Fruit fly (Drosophila melanogaster) whole organism, embryonic: ENCODE data around the gene Ir25a.
A peak's percentile ranks its signal among the peaks of the same experiment; 100 is the strongest.

ENCODE experiments used
- Antp ChIP-seq: fragments of 200-800 bp; sonication (Bioruptor generic); optimal IDR thresholded peaks from 3 replicates; lab custom pipeline; 2016; ENCODE audit warnings: missing biosample characterization, missing genetic modification characterization
- Awh ChIP-seq: fragments of 200-800 bp; sonication (Bioruptor generic); IDR thresholded peaks from 2 replicates; pipeline ENCODE4, ENCODE4 v1.3.6; 2022; ENCODE audit warnings: missing biosample characterization, missing genetic modification characterization
- CG11247 ChIP-seq: fragments of 200-800 bp; sonication (Bioruptor generic); IDR thresholded peaks from 2 replicates; pipeline ENCODE4 v1.3.6; 2022; ENCODE audit warnings: missing biosample characterization, missing genetic modification characterization
- CG11696 ChIP-seq: fragments of 200-800 bp; sonication (Bioruptor generic); IDR thresholded peaks from 2 replicates; pipeline ENCODE4 v1.3.6; 2022; ENCODE audit warnings: missing biosample characterization, missing genetic modification characterization
- CG11723 ChIP-seq: fragments of 200-800 bp; sonication (Bioruptor generic); optimal IDR thresholded peaks from 2 replicates; lab custom pipeline; 2017; ENCODE audit warnings: missing biosample characterization, mild to moderate bottlenecking, missing genetic modification characterization
- CG1233 ChIP-seq: fragments of 200-800 bp; sonication (Bioruptor generic); optimal IDR thresholded peaks from 4 replicates; lab custom pipeline; 2018; ENCODE audit warnings: missing biosample characterization, mild to moderate bottlenecking, missing genetic modification characterization
- CG12769 ChIP-seq: fragments of 200-800 bp; sonication (Bioruptor generic); optimal IDR thresholded peaks from 2 replicates; lab custom pipeline; 2019; ENCODE audit warnings: missing biosample characterization, mild to moderate bottlenecking, missing genetic modification characterization, moderate library complexity
- CG14667 ChIP-seq: fragments of 200-800 bp; sonication (Bioruptor generic); IDR thresholded peaks from 2 replicates; pipeline ENCODE4 v1.3.6; 2022; ENCODE audit warnings: missing biosample characterization, missing genetic modification characterization
- CG17186 ChIP-seq: fragments of 200-800 bp; sonication (Bioruptor generic); optimal IDR thresholded peaks from 3 replicates; lab custom pipeline; 2017; ENCODE audit warnings: missing biosample characterization, missing genetic modification reagents, missing genetic modification characterization
- CG17568 ChIP-seq: fragments of 200-800 bp; sonication (Bioruptor generic); optimal IDR thresholded peaks from 2 replicates; lab custom pipeline; 2018; ENCODE audit warnings: missing biosample characterization, mild to moderate bottlenecking, missing genetic modification characterization, moderate library complexity
- CG2889 ChIP-seq: fragments of 200-800 bp; sonication (Bioruptor generic); IDR thresholded peaks from 3 replicates; pipeline ENCODE4 v1.3.6; 2022; ENCODE audit warnings: missing biosample characterization, missing genetic modification characterization
- CG30431 ChIP-seq: fragments of 200-800 bp; sonication (Bioruptor generic); optimal IDR thresholded peaks from 2 replicates; lab custom pipeline; 2017; ENCODE audit warnings: missing biosample characterization, missing genetic modification characterization
- CG31224 ChIP-seq: fragments of 200-800 bp; sonication (Bioruptor generic); IDR thresholded peaks from 2 replicates; pipeline ENCODE4 v1.3.6; 2022; ENCODE audit warnings: missing biosample characterization, missing genetic modification characterization
- CG31388 ChIP-seq: fragments of 200-800 bp; sonication (Bioruptor generic); optimal IDR thresholded peaks from 2 replicates; lab custom pipeline; 2016; ENCODE audit warnings: missing biosample characterization, missing genetic modification characterization
- CG4820 ChIP-seq: fragments of 200-800 bp; sonication (Bioruptor generic); optimal IDR thresholded peaks from 3 replicates; lab custom pipeline; 2016; ENCODE audit warnings: missing biosample characterization, missing genetic modification characterization
- CG6254 ChIP-seq: fragments of 200-800 bp; sonication (Bioruptor generic); optimal IDR thresholded peaks from 3 replicates; lab custom pipeline; 2017; ENCODE audit warnings: mild to moderate bottlenecking, missing biosample characterization, missing genetic modification reagents, missing genetic modification characterization
- CG6683 ChIP-seq: fragments of 200-800 bp; sonication (Bioruptor generic); optimal IDR thresholded peaks from 2 replicates; lab custom pipeline; 2017; ENCODE audit warnings: missing biosample characterization, mild to moderate bottlenecking, missing genetic modification characterization, missing genetic modification reagents
- CG6813 ChIP-seq: fragments of 200-800 bp; sonication (Bioruptor generic); optimal IDR thresholded peaks from 2 replicates; lab custom pipeline; 2017; ENCODE audit warnings: missing biosample characterization, missing genetic modification characterization, mild to moderate bottlenecking, moderate library complexity, missing genetic modification reagents
- CG8478 ChIP-seq: fragments of >200 bp; optimal IDR thresholded peaks from 2 replicates; lab custom pipeline; 2018
- Deaf1 ChIP-seq: fragments of 200-800 bp; optimal IDR thresholded peaks from 3 replicates; lab custom pipeline; 2019; ENCODE audit warnings: missing biosample characterization, mild to moderate bottlenecking, missing genetic modification characterization, moderate library complexity
- Dek ChIP-seq: fragments of 200-800 bp; sonication (Bioruptor generic); optimal IDR thresholded peaks from 3 replicates; lab custom pipeline; 2019; ENCODE audit warnings: missing biosample characterization, mild to moderate bottlenecking, missing genetic modification characterization, moderate library complexity
- Ets65A ChIP-seq: fragments of 200-800 bp; sonication (Bioruptor generic); peaks from one replicate; lab custom pipeline; 2016; ENCODE audit warnings: missing biosample characterization, missing genetic modification characterization
- HLH54F ChIP-seq: fragments of 200-800 bp; sonication (Bioruptor generic); optimal IDR thresholded peaks from 3 replicates; lab custom pipeline; 2016; ENCODE audit warnings: missing biosample characterization, missing genetic modification characterization
- Sin3A ChIP-seq: fragments of >200 bp; optimal IDR thresholded peaks from 2 replicates; lab custom pipeline; 2018
- Sox100B ChIP-seq: fragments of 200-800 bp; sonication (Bioruptor generic); optimal IDR thresholded peaks from 3 replicates; lab custom pipeline; 2018; ENCODE audit warnings: missing biosample characterization, mild to moderate bottlenecking, missing genetic modification characterization
- Taf1 ChIP-seq: fragments of 200-800 bp; sonication (Bioruptor generic); IDR thresholded peaks from 2 replicates; pipeline ENCODE4 v1.3.6; 2022; ENCODE audit warnings: missing biosample characterization, missing genetic modification characterization
- abd-A ChIP-seq: fragments of 200-800 bp; sonication (Bioruptor generic); optimal IDR thresholded peaks from 3 replicates; lab custom pipeline; 2019; ENCODE audit warnings: missing biosample characterization, mild to moderate bottlenecking, missing genetic modification characterization, moderate library complexity
- ara ChIP-seq: fragments of 200-800 bp; sonication (Bioruptor generic); IDR thresholded peaks from 2 replicates; pipeline ENCODE4 v1.3.6; 2022; ENCODE audit warnings: missing biosample characterization, missing genetic modification characterization
- cg ChIP-seq: fragments of 200-800 bp; sonication (Bioruptor generic); optimal IDR thresholded peaks from 3 replicates; lab custom pipeline; 2019; ENCODE audit warnings: missing biosample characterization, mild to moderate bottlenecking, missing genetic modification characterization, moderate library complexity
- chn ChIP-seq: fragments of 200-800 bp; sonication (Bioruptor generic); optimal IDR thresholded peaks from 2 replicates; lab custom pipeline; 2016; ENCODE audit warnings: missing biosample characterization, missing genetic modification characterization
- crp ChIP-seq, 2 experiments: fragments of 200-800 bp; sonication (Bioruptor generic); optimal IDR thresholded peaks; 2 replicates in 1 of 2; 3 replicates in 1 of 2; lab custom pipeline; 2017; ENCODE audit warnings: missing biosample characterization in 2 of 2, missing genetic modification characterization in 2 of 2, mild to moderate bottlenecking in 1 of 2, moderate library complexity in 1 of 2
- danr ChIP-seq: fragments of 200-800 bp; sonication (Bioruptor generic); IDR thresholded peaks from 2 replicates; pipeline ENCODE4 v1.3.6; 2022; ENCODE audit warnings: missing biosample characterization, missing genetic modification characterization
- dimm ChIP-seq: fragments of 200-800 bp; sonication (Bioruptor generic); IDR thresholded peaks from 2 replicates; pipeline ENCODE4 v1.3.6; 2022; ENCODE audit warnings: missing biosample characterization, missing genetic modification characterization
- en ChIP-seq: fragments of 200-800 bp; sonication (Bioruptor generic); optimal IDR thresholded peaks from 2 replicates; lab custom pipeline; 2016; ENCODE audit warnings: missing biosample characterization, missing genetic modification characterization
- esg ChIP-seq: fragments of 200-800 bp; sonication (Bioruptor generic); conservative IDR thresholded peaks from 2 replicates; pipeline ENCODE4 v1.3.6; 2022; ENCODE audit warnings: missing biosample characterization, missing genetic modification characterization
- fd3F ChIP-seq: fragments of 200-800 bp; sonication (Bioruptor generic); optimal IDR thresholded peaks from 2 replicates; lab custom pipeline; 2018; ENCODE audit warnings: missing biosample characterization, mild to moderate bottlenecking, missing genetic modification characterization, moderate library complexity
- gcm ChIP-seq: fragments of 200-800 bp; sonication (Bioruptor generic); optimal IDR thresholded peaks from 2 replicates; lab custom pipeline; 2019; ENCODE audit warnings: missing biosample characterization, mild to moderate bottlenecking, missing genetic modification characterization, moderate library complexity
- grau ChIP-seq: fragments of 200-800 bp; optimal IDR thresholded peaks from 3 replicates; lab custom pipeline; 2019; ENCODE audit warnings: missing biosample characterization, mild to moderate bottlenecking, missing genetic modification characterization, moderate library complexity
- gsb ChIP-seq: fragments of 200-800 bp; sonication (Bioruptor generic); IDR thresholded peaks from 2 replicates; pipeline ENCODE4 v1.3.6; 2022; ENCODE audit warnings: missing biosample characterization, missing genetic modification characterization
- lab ChIP-seq: fragments of 200-800 bp; sonication (Bioruptor generic); optimal IDR thresholded peaks from 3 replicates; lab custom pipeline; 2017; ENCODE audit warnings: missing biosample characterization, missing genetic modification characterization, mild to moderate bottlenecking, moderate library complexity, missing genetic modification reagents
- mld ChIP-seq: fragments of 200-800 bp; sonication (Bioruptor generic); IDR thresholded peaks from 3 replicates; pipeline ENCODE4 v1.3.6; 2022; ENCODE audit warnings: missing biosample characterization, missing genetic modification characterization; ENCODE audit not compliant: partially characterized antibody
- nerfin-1 ChIP-seq: fragments of 200-800 bp; sonication (Bioruptor generic); optimal IDR thresholded peaks from 3 replicates; lab custom pipeline; 2019; ENCODE audit warnings: missing biosample characterization, mild to moderate bottlenecking, missing genetic modification characterization, moderate library complexity
- nom ChIP-seq: fragments of 200-800 bp; sonication (Bioruptor generic); optimal IDR thresholded peaks from 2 replicates; lab custom pipeline; 2017; ENCODE audit warnings: missing biosample characterization, missing genetic modification characterization, mild to moderate bottlenecking, moderate library complexity, missing genetic modification reagents
- pan ChIP-seq, 4 experiments: fragments of >200 bp in 3 of 4; fragments of 200-800 bp in 1 of 4; sonication (Bioruptor generic) in 1 of 4; optimal IDR thresholded peaks in 3 of 4; IDR thresholded peaks in 1 of 4; 2 replicates each; pipeline versions ENCODE4 v1.3.6 to Lab custom; 2017 to 2022; ENCODE audit warnings: missing biosample characterization in 2 of 4, missing genetic modification characterization in 2 of 4, mixed read lengths in 1 of 4
- phol ChIP-seq: fragments of 200-800 bp; sonication (Bioruptor generic); optimal IDR thresholded peaks from 3 replicates; lab custom pipeline; 2018; ENCODE audit warnings: missing biosample characterization, mild to moderate bottlenecking, missing genetic modification characterization, moderate library complexity
- rib ChIP-seq: fragments of 200-800 bp; sonication (Bioruptor generic); IDR thresholded peaks from 2 replicates; pipeline ENCODE4 v1.3.6; 2022; ENCODE audit warnings: missing biosample characterization, missing genetic modification characterization
- row ChIP-seq: fragments of 200-800 bp; sonication (Bioruptor generic); IDR thresholded peaks from 3 replicates; pipeline ENCODE4 v1.3.6; 2022; ENCODE audit warnings: missing biosample characterization, missing genetic modification characterization
- tx ChIP-seq: fragments of 200-800 bp; sonication (Bioruptor generic); optimal IDR thresholded peaks from 2 replicates; lab custom pipeline; 2016; ENCODE audit warnings: missing biosample characterization, missing genetic modification characterization
- vvl ChIP-seq: fragments of 200-800 bp; sonication (Bioruptor generic); IDR thresholded peaks from 2 replicates; pipeline ENCODE4 v1.3.6; 2022; ENCODE audit warnings: missing biosample characterization, missing genetic modification characterization
- wdn ChIP-seq: fragments of 200-800 bp; sonication (Bioruptor generic); IDR thresholded peaks from 2 replicates; pipeline ENCODE4 v1.3.6; 2022; ENCODE audit warnings: missing biosample characterization, missing genetic modification characterization

Ir25a gene

DNA sequence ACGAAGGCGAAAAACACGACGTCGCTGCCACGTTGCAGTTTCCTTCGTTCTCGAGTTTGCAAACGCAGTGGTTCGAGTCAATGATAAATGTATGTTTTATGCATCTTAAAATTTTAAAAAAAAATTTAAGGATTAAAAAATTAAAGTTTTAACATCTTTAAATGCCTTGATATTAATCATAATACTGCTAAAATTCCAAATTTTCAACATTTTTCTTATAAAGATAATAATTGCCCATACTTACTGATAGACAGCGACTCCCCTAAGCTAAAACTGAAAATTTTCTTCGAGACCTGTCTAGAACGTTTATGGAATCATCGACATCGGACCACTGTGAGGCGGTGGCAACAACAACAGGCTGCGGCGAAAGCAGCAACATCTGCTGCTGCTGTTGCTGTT is 13.8 kb downstream of the Ir25a start (continued):
- TF ChIP-seq CG6254 (GFP tag; lab: Kevin White, UChicago), result peak; percentile 10
- peak; percentile 17 for TF ChIP-seq gcm (GFP tag; lab: Kevin White, UChicago)
- peak; percentile 78 for TF ChIP-seq grau
- peak; percentile 65 for TF ChIP-seq phol (tag; lab: Kevin White, UChicago)
- no peak for TF ChIP-seq pan (optimal IDR thresholded peaks at IDR 0.05; lab: Kevin White, UChicago)
- peak in 1 of 2 experiments; percentile 66 for TF ChIP-seq pan (GFP tag; optimal IDR thresholded peaks at IDR 0.05 in 1 of 2, IDR thresholded peaks at IDR 0.05 in 1 of 2)
- peak; percentile 59 for TF ChIP-seq row
- TF ChIP-seq CG6683, result peak; percentile 57
- peak; percentile 50 for TF ChIP-seq CG6813 (GFP tag; lab: Kevin White, UChicago)
- peak; percentile 44 for TF ChIP-seq Taf1
- peak; percentile 86 for TF ChIP-seq Deaf1
- TF ChIP-seq Antp, result peak; percentile 44
- peak; percentile 78 for TF ChIP-seq esg (GFP tag; lab: Robert Waterston, UW)
- no peak for TF ChIP-seq Awh (GFP tag; lab: Robert Waterston, UW)
- TF ChIP-seq CG31224 (GFP tag; lab: Robert Waterston, UW), result peak; percentile 50; the same call in 1 of the 2 replicates
- no peak for TF ChIP-seq cg (GFP tag; lab: Kevin White, UChicago)
- peak; percentile 67 for TF ChIP-seq CG2889
- peak; percentile 35 for TF ChIP-seq nerfin-1 (tag; lab: Kevin White, UChicago)
- peak; percentile 52 for TF ChIP-seq CG4820 (GFP tag; lab: Kevin White, UChicago)
- peak; percentile 46 for TF ChIP-seq fd3F (GFP tag; lab: Kevin White, UChicago)
- TF ChIP-seq CG14667 (GFP tag; lab: Robert Waterston, UW), result peak; percentile 49
- TF ChIP-seq gsb (GFP tag; lab: Robert Waterston, UW), result peak; percentile 21; the same call in 1 of the 2 replicates
- TF ChIP-seq Sin3A (lab: Kevin White, UChicago), result no peak
- peak; percentile 56 for TF ChIP-seq CG1233 (GFP tag; lab: Kevin White, UChicago)
- TF ChIP-seq en (GFP tag; lab: Kevin White, UChicago), result no peak
- no peak for TF ChIP-seq CG12769 (tag; lab: Kevin White, UChicago)
- TF ChIP-seq crp (GFP tag; optimal IDR thresholded peaks at IDR 0.05; lab: Kevin White, UChicago), result peak in 1 of 2 experiments; percentile 14
- TF ChIP-seq CG11723 (GFP tag; lab: Kevin White, UChicago), result peak; percentile 15
- TF ChIP-seq CG11696 (GFP tag; lab: Robert Waterston, UW), result 0 out of 2 replicates have a peak, but pooled peaks have one; percentile 34
- TF ChIP-seq Ets65A, result peak; percentile 95
- TF ChIP-seq dimm (GFP tag; lab: Robert Waterston, UW), result peak; percentile 22; the same call in 1 of the 2 replicates
- peak; percentile 29 for TF ChIP-seq CG31388 (GFP tag; lab: Kevin White, UChicago)
- TF ChIP-seq rib (GFP tag; lab: Robert Waterston, UW), result peak; percentile 20; the same call in 1 of the 2 replicates
- peak; percentile 51; the same call in 1 of the 2 replicates for TF ChIP-seq wdn (GFP tag; lab: Robert Waterston, UW)
- no peak for TF ChIP-seq CG17186
- TF ChIP-seq lab (GFP tag; lab: Kevin White, UChicago), result peak; percentile 84
- peak; percentile 76 for TF ChIP-seq Sox100B
- TF ChIP-seq CG17568, result peak; percentile 36
- TF ChIP-seq tx (GFP tag; lab: Kevin White, UChicago), result peak; percentile 14
- TF ChIP-seq chn (GFP tag; lab: Kevin White, UChicago), result no peak
- TF ChIP-seq abd-A, result no peak
- peak; percentile 71 for TF ChIP-seq Dek (tag; lab: Kevin White, UChicago)
- peak; percentile 72 for TF ChIP-seq CG11247 (GFP tag; lab: Robert Waterston, UW)
- TF ChIP-seq HLH54F, result peak; percentile 36
- TF ChIP-seq ara (GFP tag; lab: Robert Waterston, UW), result peak; percentile 57; the same call in 1 of the 2 replicates
- no peak for TF ChIP-seq mld (GFP tag; lab: Robert Waterston, UW)
- no peak for TF ChIP-seq CG8478 (lab: Kevin White, UChicago)
- peak; percentile 65 for TF ChIP-seq vvl (GFP tag; lab: Robert Waterston, UW)
- TF ChIP-seq danr, result 0 out of 2 replicates have a peak, but pooled peaks have one; percentile 28
- peak; percentile 25 for TF ChIP-seq CG30431
- peak; percentile 88 for TF ChIP-seq nom (GFP tag; lab: Kevin White, UChicago)
